Worm (Caenorhabditis elegans) whole organism, midembryonic: Measurements from ENCODE around the gene fbxb-107.

Experiments
- T22C8.4 ChIP-seq: fragments of 200-800 bp; sonication (Bioruptor generic); IDR thresholded peaks from 2 replicates; pipeline ENCODE4 v1.3.6; 2022; ENCODE audit warnings: missing genetic modification characterization, missing compliant biosample characterization
- cog-1 ChIP-seq: sonication (generic microtip); optimal IDR thresholded peaks from 2 replicates; lab custom pipeline; 2016; ENCODE audit warnings: missing genetic modification characterization, missing compliant biosample characterization
- flt-1 ChIP-seq: fragments of 200-800 bp; sonication (Bioruptor generic); IDR thresholded peaks from 2 replicates; pipeline ENCODE4 v1.3.6; 2022; ENCODE audit warnings: missing genetic modification characterization, missing compliant biosample characterization
- med-1 ChIP-seq: sonication (generic microtip); optimal IDR thresholded peaks from 2 replicates; lab custom pipeline; 2017; ENCODE audit warnings: missing genetic modification characterization, mild to moderate bottlenecking, missing compliant biosample characterization, antibody characterized with exemption, missing genetic modification reagents; ENCODE audit not compliant: insufficient read depth
- ref-1 ChIP-seq: fragments of 200-800 bp; sonication (Bioruptor generic); conservative IDR thresholded peaks from 2 replicates; pipeline ENCODE4 v1.3.6; 2022; ENCODE audit warnings: missing genetic modification reagents, missing genetic modification characterization, missing compliant biosample characterization

ce11 chrII:2734735-2735134 lies 23.8 kb upstream of the fbxb-107 start:
- TF ChIP-seq med-1 (GFP tag; lab: Kevin White, UChicago) (no peak), flt-1 (GFP tag; lab: Robert Waterston, UW) (no peak), ref-1 (GFP tag; lab: Robert Waterston, UW) (no peak), T22C8.4 (GFP tag; lab: Robert Waterston, UW) (no peak), cog-1 (no peak)
